Worm (Caenorhabditis elegans) whole organism, L3 larva: ENCODE measurements around the gene hlh-11.

Source experiments
- aly-2 ChIP-seq: fragments of 150-350 bp; optimal IDR thresholded peaks from 2 replicates; lab custom pipeline; 2014; ENCODE audit warnings: missing biosample characterization, missing genetic modification characterization
- fkh-10 ChIP-seq: sonication (generic microtip); optimal IDR thresholded peaks from 2 replicates; lab custom pipeline; 2017; ENCODE audit warnings: missing biosample characterization, missing genetic modification reagents, missing genetic modification characterization
- lin-39 ChIP-seq: fragments of 150-350 bp; optimal IDR thresholded peaks from 2 replicates; lab custom pipeline; 2018; ENCODE audit warnings: missing biosample characterization, missing genetic modification reagents, missing genetic modification characterization
- nhr-28 ChIP-seq: fragments of 150-350 bp; optimal IDR thresholded peaks from 2 replicates; lab custom pipeline; 2014; ENCODE audit warnings: missing biosample characterization, missing genetic modification characterization
- nhr-77 ChIP-seq: fragments of 150-350 bp; optimal IDR thresholded peaks from 2 replicates; lab custom pipeline; 2014; ENCODE audit warnings: missing biosample characterization, missing genetic modification characterization
- ztf-11 ChIP-seq: fragments of 150-350 bp; optimal IDR thresholded peaks from 2 replicates; lab custom pipeline; 2014; ENCODE audit warnings: missing biosample characterization, missing genetic modification characterization

DNA sequence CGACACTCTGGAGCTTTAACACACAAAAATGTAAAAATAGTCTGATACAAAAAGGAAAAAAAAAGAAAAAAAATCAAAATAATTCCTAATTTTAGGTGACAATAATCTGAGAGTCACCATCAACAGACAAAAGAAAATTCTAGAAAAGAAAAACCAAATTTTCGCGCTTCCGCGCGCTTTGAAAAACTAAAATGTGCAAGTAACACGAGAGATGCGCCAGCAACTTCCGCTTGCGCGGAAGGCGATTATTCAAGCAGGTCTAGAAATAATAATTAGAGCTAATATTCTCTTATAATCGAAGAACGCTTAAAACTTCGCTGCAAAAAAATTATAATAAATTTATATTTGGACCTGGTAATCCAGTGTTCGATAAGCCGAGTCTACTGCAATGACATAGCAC lies 2.6 kb upstream of the hlh-11 start:
- no peak for TF ChIP-seq lin-39
- no peak for TF ChIP-seq nhr-77 (tag; lab: Kevin White, UChicago)
- no peak for TF ChIP-seq aly-2 (tag; lab: Kevin White, UChicago)
- no peak for TF ChIP-seq ztf-11 (tag; lab: Kevin White, UChicago)
- no peak for TF ChIP-seq fkh-10 (GFP tag; lab: Kevin White, UChicago)
- TF ChIP-seq nhr-28: no peak
